Worm (Caenorhabditis elegans): Measurements from ENCODE around the gene frpr-2.

frpr-2 gene

ce11 chrX:12965163-12965562, at the start of gene frpr-2:
TSS of gene frpr-2 (plus strand) at chrX:12965463.
- TF ChIP-seq F13H6.1 (tag; optimal IDR thresholded peaks at IDR 0.05) = no peak
- TF ChIP-seq ama-1 (optimal IDR thresholded peaks at IDR 0.05) = no peak
- TF ChIP-seq egl-27 (tag; optimal IDR thresholded peaks at IDR 0.05) = no peak
- TF ChIP-seq alr-1 (tag; optimal IDR thresholded peaks at IDR 0.05) = no peak
- TF ChIP-seq unc-39 (tag; optimal IDR thresholded peaks at IDR 0.05) = no peak
- no peak for TF ChIP-seq mdl-1 (tag; optimal IDR thresholded peaks at IDR 0.05)
- TF ChIP-seq aly-2 (tag; optimal IDR thresholded peaks at IDR 0.05) = no peak

DNA sequence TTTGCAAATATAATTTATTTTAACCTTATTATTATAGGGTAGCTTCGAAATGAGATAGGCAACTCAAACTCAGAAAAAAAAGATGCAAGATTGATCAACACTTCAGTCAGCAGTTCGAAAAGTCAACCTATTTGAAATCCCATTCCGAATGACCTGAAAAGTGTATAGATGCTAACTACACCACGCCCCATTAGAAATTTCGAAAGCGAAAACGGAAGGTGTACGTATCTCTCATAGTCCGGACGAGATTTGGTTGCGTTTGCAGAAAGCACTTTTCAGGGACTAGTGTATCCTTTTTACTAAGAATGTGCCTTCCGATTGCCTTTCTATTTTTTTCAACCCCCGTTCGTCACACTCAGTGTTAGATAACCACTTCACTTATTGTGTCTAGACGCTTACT, 49.6 kb upstream of the frpr-2 start:
- TF ChIP-seq lsy-2 (tag; optimal IDR thresholded peaks at IDR 0.05) = no peak
- TF ChIP-seq egl-27 (tag; optimal IDR thresholded peaks at IDR 0.05) = no peak
- no peak for TF ChIP-seq unc-62 (GFP tag; optimal IDR thresholded peaks at IDR 0.05)
- TF ChIP-seq F13H6.1 (tag; optimal IDR thresholded peaks at IDR 0.05) = no peak
- no peak for TF ChIP-seq elt-1 (tag; optimal IDR thresholded peaks at IDR 0.05)
- TF ChIP-seq C34F6.9 (tag; optimal IDR thresholded peaks at IDR 0.05) = no peak
- TF ChIP-seq nhr-10 (tag; optimal IDR thresholded peaks at IDR 0.05) = no peak
- no peak for TF ChIP-seq aly-2 (tag; optimal IDR thresholded peaks at IDR 0.05)
- no peak for TF ChIP-seq nhr-11 (tag; optimal IDR thresholded peaks at IDR 0.05)
- no peak for TF ChIP-seq Y55F3AM.14 (GFP tag; optimal IDR thresholded peaks at IDR 0.05)
- no peak for TF ChIP-seq crh-2 (tag; optimal IDR thresholded peaks at IDR 0.05)
- TF ChIP-seq mab-5 (tag; optimal IDR thresholded peaks at IDR 0.05) = no peak
- no peak for TF ChIP-seq dmd-4 (tag; optimal IDR thresholded peaks at IDR 0.05)
- no peak for TF ChIP-seq sma-3 (GFP tag; optimal IDR thresholded peaks at IDR 0.05)

ce11 chrX:12916418-12916817, 48.8 kb upstream of the frpr-2 start:
- TF ChIP-seq nhr-25 (tag; optimal IDR thresholded peaks at IDR 0.05) = no peak
- no peak for TF ChIP-seq Y55F3AM.14 (GFP tag; optimal IDR thresholded peaks at IDR 0.05)
- TF ChIP-seq nhr-129 (tag; optimal IDR thresholded peaks at IDR 0.05) = no peak
- no peak for TF ChIP-seq ztf-4 (tag; optimal IDR thresholded peaks at IDR 0.05)
- no peak for TF ChIP-seq lin-11 (tag; optimal IDR thresholded peaks at IDR 0.05)
- no peak for TF ChIP-seq sem-4 (tag; optimal IDR thresholded peaks at IDR 0.05)
- no peak for TF ChIP-seq peb-1 (tag; optimal IDR thresholded peaks at IDR 0.05)
- no peak for TF ChIP-seq unc-39 (tag; optimal IDR thresholded peaks at IDR 0.05)

DNA sequence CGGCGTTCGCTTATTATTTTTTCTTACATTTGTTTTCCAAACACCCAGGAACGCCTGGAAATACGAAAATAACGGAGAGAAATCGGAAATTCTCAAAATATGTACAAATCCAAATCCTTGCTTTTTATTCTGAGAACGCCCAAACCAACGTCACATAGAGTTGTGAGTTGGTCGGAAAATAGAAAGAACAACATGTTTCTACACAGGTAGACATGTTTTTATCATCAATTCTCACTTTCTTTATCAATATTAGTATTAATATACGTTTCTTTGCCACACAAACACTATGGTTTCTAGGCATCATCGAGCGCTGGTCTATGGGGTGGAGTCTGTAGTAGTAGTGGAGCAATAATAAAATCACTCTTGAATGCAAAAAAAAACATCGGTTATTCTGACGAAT, 46.8 kb upstream of the frpr-2 start:
- no peak for TF ChIP-seq nhr-237 (tag; optimal IDR thresholded peaks at IDR 0.05)

ce11 chrX:12926998-12927397, 38.3 kb upstream of the frpr-2 start:
- peak; percentile 35 for TF ChIP-seq unc-55 (GFP tag; optimal IDR thresholded peaks at IDR 0.05)
- no peak for TF ChIP-seq C34F6.9 (tag; optimal IDR thresholded peaks at IDR 0.05)

DNA sequence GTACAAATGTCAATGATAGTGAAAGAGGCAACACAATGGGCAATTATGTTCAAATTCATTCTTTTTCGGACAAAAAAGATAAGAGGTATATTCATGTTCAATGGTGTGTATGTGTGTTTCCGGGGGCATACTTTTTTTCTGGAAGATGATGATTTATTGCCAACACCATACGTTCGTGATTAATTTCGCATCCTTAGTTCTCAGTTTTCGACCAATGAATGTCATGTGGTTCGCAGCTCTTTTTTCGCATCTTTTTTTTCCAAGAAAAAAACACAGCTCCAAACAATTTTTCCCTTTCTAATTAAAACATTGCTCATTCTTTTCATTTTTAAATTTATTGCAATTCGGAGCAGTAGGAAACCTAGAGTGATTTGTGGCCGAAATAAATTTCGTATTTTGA, 36.5 kb upstream of the frpr-2 start:
- TF ChIP-seq unc-39 (tag; optimal IDR thresholded peaks at IDR 0.05) (no peak), elt-1 (tag; optimal IDR thresholded peaks at IDR 0.05) (no peak), fos-1 (tag; optimal IDR thresholded peaks at IDR 0.05) (peak; percentile 32), mbf-1 (tag; optimal IDR thresholded peaks at IDR 0.05) (no peak), zag-1 (tag; optimal IDR thresholded peaks at IDR 0.05) (no peak)

DNA sequence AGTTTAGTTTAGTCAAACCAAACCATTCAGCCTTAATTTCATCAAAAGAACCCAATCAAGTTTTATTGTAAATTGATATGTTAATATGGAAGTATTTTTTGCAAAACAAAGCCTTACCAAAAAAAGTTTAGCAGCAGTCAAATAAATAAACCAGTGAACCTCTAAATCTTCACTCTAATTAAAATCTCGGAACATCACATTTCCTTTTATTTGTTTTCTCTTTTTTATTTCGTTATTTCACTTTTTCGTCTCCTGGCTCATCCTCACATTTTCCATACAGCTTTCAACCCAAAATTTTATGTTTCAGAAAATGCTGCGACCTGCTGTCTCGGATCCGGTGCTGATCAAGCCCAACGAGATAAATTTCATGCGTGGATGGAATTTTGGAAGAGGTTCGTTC, 35.3 kb upstream of the frpr-2 start, which contains the start of gene C34E7.3:
C34E7.3 (plus strand) TSS at position 301 of the 400 bp plus-strand sequence.
- TF ChIP-seq ztf-4 (tag; optimal IDR thresholded peaks at IDR 0.05) (no peak), sma-9 (GFP tag; optimal IDR thresholded peaks at IDR 0.05) (no peak), sma-9 (tag; optimal IDR thresholded peaks at IDR 0.05) (no peak), gmeb-1 (tag; optimal IDR thresholded peaks at IDR 0.05) (no peak), zag-1 (tag; optimal IDR thresholded peaks at IDR 0.05) (no peak), nhr-23 (tag; optimal IDR thresholded peaks at IDR 0.05) (no peak), C34F6.9 (tag; optimal IDR thresholded peaks at IDR 0.05) (no peak)

Measured in whole organism, L2 larva.